Worm (Caenorhabditis elegans) whole organism, dauer: ENCODE data around the gene F31F4.1.

ENCODE experiments used
- unc-62 ChIP-seq: sonication (generic microtip); optimal IDR thresholded peaks from 2 replicates; lab custom pipeline; 2017; ENCODE audit warnings: missing biosample characterization, missing genetic modification reagents, missing genetic modification characterization

F31F4.1 gene

ce11 chrV:676090-676489 lies 7.8 kb upstream of the F31F4.1 start:
- no peak for TF ChIP-seq unc-62

DNA sequence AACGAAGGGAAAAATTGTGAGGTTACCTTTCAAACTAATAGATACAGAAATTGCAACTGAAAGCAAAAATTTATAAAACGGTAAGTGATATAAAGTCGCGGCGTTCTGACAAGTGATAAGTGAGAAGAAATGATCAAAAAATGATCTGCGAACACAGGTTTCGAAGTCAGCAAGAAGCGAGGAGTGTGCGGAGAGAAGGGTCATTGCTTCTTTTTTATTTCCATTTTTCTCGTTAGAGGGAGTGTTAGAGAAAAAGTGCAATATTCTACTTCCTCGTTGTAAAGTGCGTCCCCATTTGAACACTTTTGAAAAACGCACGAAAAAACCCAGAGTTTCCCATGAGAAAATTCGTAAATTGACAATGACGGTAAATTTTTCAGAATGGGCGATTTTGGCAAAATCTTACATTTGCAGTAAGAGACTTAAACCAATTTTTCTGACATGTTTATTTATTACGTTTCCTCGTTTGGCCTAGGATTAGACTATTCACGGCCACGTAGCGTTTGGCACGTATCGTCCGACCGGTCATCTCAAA lies 7.2 kb upstream of the F31F4.1 start, which contains the start of the genes fbxa-72 and srx-21:
fbxa-72 (minus strand) TSS at position 204 of the 535 bp plus-strand sequence.
srx-21 (plus strand) TSS at position 485 of the 535 bp plus-strand sequence.
- TF ChIP-seq unc-62, result no peak

DNA sequence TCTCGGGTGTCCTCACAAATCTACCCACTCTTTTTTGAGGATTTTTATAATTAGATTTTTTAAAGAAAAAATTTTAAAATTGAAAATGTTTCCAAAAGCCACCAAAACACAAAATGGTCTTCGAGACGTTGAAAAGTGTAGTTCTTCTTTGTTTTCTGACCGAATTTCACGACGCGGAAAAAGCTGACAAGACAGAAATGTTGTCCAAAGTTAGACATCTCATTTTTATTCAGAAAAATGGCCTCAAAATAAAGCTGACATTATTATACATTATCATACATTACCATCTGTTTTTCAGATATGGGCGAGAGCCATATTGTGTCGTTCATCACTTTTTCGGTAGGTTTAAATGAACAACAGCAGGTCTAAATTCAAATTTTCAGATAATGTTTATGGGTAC lies 4.2 kb upstream of the F31F4.1 start, which contains the start of gene srx-22:
srx-22 (plus strand) TSS at position 301 of the 400 bp plus-strand sequence.
- TF ChIP-seq unc-62, result no peak

DNA sequence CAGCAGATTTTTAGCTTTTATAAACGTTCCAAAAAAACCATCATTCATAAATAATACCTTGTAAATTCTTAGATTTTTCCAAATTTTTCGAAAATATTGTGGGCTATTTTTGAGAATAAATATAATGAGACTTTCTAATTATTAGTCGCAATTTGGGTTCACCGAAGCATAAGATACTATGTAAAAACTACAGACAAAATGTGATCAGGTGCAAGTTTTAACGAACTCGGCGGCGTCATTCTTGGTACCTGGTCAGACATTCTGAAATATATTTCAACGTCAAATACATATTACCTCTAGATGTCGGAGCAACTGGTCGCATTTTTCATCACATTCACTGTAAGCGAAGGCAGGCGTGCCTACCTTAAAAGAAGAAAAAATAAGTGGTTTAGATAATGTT lies 1.8 kb upstream of the F31F4.1 start, which contains the start of gene srx-23:
srx-23 (plus strand) TSS at position 301 of the 400 bp plus-strand sequence.
- TF ChIP-seq unc-62, result no peak

DNA sequence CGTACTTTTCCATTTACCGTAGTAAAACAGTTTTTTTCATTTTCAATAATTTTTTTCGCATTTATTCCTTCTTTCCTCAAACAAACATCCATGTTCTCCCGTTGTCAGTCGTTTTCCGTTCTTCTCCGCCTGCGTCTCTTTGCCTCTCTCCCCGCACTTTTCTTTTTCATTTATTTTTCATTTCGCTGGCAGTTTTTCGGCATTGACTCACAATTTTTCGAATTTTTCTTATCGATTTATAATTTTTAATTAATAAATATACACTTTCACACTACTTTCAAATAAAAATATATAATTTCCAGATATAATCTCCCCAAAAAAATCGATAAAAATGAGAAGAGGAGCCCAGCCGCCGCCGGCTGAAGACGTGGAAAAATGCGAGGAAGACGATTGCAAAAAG lies 3.5 kb downstream of the F31F4.1 start, which contains the start of gene H25P19.1:
H25P19.1 (plus strand) TSS at position 301 of the 400 bp plus-strand sequence.
- TF ChIP-seq unc-62, result no peak

DNA sequence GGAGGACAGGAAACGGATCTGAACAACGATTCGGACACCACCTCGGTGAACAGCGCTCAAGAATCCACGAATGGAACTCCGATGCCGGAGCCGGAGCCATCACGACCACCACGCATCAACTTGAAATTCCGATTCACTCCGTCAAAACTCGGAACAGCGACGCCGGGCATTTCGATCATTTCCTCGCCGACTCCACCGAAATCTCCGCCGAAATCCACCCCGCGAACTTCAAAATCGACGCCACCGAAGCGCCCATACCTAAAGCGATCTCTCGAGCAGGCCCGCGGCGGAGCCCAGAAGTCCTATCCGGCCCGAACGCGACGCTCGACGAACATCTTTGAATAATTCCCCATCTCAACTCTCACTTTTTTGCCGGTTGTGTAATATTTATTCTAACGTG lies 5.7 kb downstream of the F31F4.1 start:
- no peak for TF ChIP-seq unc-62

- no peak for TF ChIP-seq unc-62
Measured at ce11 chrV:692720-693422, 9.0 kb downstream of the F31F4.1 start, which contains the start of gene srx-4. TSS of gene srx-4 (minus strand) at chrV:692770.

DNA sequence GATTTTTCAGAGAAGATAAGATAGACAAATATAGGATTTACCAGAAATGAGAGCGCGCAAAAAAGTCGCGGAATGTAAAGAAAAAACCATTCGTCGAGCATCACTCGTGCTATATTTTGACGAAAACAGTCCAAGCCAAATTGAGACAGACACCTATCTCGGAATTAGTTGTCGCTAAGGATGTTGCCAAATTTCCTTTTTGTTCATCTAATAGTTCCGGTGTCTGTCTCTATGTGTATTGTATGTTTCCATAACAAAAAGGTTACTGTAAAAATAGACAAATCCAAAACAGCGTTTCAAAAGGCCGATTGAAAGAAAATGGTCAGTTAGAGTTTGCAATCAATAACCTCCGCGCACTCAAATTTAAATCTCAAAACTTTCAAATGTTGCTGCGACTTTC lies 10.8 kb downstream of the F31F4.1 start, which contains the start of gene srj-53:
srj-53 (minus strand) TSS at position 101 of the 400 bp plus-strand sequence.
- no peak for TF ChIP-seq unc-62

ce11 chrV:695914-696313 lies 12.1 kb downstream of the F31F4.1 start, which contains the start of gene srj-52:
TSS of gene srj-52 (minus strand) at chrV:696014.
- no peak for TF ChIP-seq unc-62

DNA sequence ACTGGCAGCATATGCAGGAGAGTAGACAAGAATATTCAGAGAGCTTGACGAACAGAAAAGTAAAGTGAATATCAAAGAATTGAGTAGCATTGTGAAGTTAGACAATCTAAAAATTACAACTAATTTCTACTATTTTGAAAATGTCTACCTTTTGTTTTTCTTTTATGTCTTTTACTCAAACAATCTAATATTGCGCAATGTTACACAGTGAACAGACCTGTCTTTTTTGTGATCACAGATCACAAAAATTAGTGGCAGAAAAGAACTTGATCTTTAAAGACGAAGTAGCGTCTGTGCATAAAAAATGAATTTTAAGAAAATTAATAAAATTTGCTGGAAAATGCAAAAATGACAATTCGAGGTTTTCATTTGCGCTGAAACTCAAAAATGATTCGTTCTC lies 15.2 kb downstream of the F31F4.1 start:
- TF ChIP-seq unc-62, result no peak

ce11 chrV:699489-700129 lies 15.7 kb downstream of the F31F4.1 start, which contains the start of the genes ugt-29 and srx-5:
TSS of gene ugt-29 (minus strand) at chrV:699589.
TSS of gene srx-5 (plus strand) at chrV:700079.
- TF ChIP-seq unc-62, result no peak

DNA sequence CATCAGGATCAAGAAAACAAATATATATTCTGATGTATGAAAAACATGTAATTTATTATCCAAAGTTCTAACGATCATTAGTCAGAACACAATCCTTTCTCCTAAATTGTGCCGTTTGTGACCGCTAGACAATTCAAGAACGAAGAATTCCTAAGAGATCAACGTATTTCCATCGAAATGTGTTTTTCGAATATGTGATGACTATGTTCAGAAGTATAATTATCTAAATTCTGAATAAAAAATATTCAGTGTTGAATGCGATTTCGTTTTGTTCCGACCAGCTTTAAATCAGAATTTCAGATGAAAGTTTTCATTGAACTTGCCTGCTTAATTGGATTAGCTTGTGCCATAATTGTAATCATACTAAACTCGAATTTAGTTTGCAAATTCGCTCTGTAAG lies 18.4 kb downstream of the F31F4.1 start, which contains the start of gene srbc-37:
srbc-37 (plus strand) TSS at position 301 of the 400 bp plus-strand sequence.
- no peak for TF ChIP-seq unc-62

DNA sequence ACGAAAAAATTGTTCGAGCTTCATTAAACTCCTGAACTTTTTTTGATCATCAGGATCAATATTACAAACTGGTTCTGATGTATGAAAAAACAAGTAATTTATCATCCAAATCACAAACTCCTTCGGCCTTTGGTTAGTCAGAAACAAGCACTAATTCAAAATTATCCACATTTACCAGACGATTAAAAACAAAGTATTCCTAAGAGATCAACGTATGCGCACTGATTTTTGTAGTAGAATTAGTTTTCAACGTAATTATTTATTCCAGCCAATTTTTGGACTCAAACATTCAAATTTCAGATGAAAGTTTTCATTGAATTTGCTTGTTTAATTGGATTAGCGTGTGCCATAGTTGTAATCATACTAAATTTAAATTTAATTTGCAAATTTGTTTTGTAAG lies 23.1 kb downstream of the F31F4.1 start, which contains the start of gene srbc-38:
srbc-38 (plus strand) TSS at position 301 of the 400 bp plus-strand sequence.
- no peak for TF ChIP-seq unc-62

DNA sequence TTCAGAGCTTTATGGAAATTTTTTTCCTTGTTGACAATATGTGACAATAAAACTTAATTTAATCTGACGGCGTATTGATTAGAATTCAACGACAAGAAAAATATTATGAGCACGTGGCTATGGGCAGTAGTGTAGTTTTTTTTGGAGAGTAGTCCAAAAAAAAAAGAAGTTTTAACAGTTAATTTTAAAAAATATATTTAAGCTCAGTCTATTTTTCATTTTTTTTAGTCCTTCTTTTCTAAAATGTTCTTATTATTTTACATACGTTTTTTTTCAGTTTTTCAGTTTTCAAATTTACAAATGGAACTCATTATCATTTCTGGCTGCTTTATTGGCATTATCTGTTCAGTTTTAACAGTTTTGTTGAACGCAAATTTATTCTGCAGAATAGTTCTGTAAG lies 24.9 kb downstream of the F31F4.1 start, which contains the start of gene srbc-39:
srbc-39 (plus strand) TSS at position 301 of the 400 bp plus-strand sequence.
- no peak for TF ChIP-seq unc-62

DNA sequence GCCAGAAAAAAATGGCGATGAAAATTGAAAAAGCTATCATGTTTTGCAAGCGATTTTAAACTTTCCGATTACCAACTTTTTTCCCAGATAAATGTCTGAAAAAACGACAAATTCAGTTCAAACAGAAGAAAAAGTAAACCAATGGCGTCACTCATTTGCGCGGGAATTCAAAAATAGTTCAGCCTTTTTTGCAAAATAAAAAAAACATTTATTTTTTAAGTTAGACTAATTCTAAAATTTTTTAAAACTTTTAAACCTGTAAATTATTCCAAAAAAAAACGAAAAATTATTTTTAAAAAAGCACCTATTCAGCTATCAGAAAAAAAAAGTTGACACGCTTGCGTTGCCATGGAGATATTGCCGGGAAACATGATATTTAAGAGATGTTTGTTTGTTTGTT lies 29.0 kb downstream of the F31F4.1 start, which contains the start of gene cyp-33C11:
cyp-33C11 (minus strand) TSS at position 101 of the 400 bp plus-strand sequence.
- TF ChIP-seq unc-62, result no peak

ce11 chrV:719731-720130 lies 35.9 kb downstream of the F31F4.1 start, which contains the start of gene srbc-40:
TSS of gene srbc-40 (minus strand) at chrV:719831.
- no peak for TF ChIP-seq unc-62

- TF ChIP-seq unc-62, result no peak
Measured at ce11 chrV:722889-723288, 39.0 kb downstream of the F31F4.1 start.
